Worm (Caenorhabditis elegans) whole organism, midembryonic: ENCODE data around the gene C50F7.3.

ENCODE experiments used
- T22C8.4 ChIP-seq: fragments of 200-800 bp; sonication (Bioruptor generic); IDR thresholded peaks from 2 replicates; pipeline ENCODE4 v1.3.6; 2022; ENCODE audit warnings: missing genetic modification characterization, missing compliant biosample characterization
- cog-1 ChIP-seq: sonication (generic microtip); optimal IDR thresholded peaks from 2 replicates; lab custom pipeline; 2016; ENCODE audit warnings: missing genetic modification characterization, missing compliant biosample characterization
- flt-1 ChIP-seq: fragments of 200-800 bp; sonication (Bioruptor generic); IDR thresholded peaks from 2 replicates; pipeline ENCODE4 v1.3.6; 2022; ENCODE audit warnings: missing genetic modification characterization, missing compliant biosample characterization
- klf-2 ChIP-seq: fragments of 200-800 bp; sonication (Bioruptor generic); conservative IDR thresholded peaks from 2 replicates; pipeline ENCODE4 v1.3.6; 2022; ENCODE audit warnings: missing genetic modification reagents, missing genetic modification characterization, missing compliant biosample characterization
- med-1 ChIP-seq: sonication (generic microtip); optimal IDR thresholded peaks from 2 replicates; lab custom pipeline; 2017; ENCODE audit warnings: missing genetic modification characterization, mild to moderate bottlenecking, missing compliant biosample characterization, antibody characterized with exemption, missing genetic modification reagents; ENCODE audit not compliant: insufficient read depth
- ref-1 ChIP-seq: fragments of 200-800 bp; sonication (Bioruptor generic); conservative IDR thresholded peaks from 2 replicates; pipeline ENCODE4 v1.3.6; 2022; ENCODE audit warnings: missing genetic modification reagents, missing genetic modification characterization, missing compliant biosample characterization
- tab-1 ChIP-seq: fragments of 200-800 bp; sonication (Bioruptor generic); IDR thresholded peaks from 2 replicates; pipeline ENCODE4 v1.3.6; 2022; ENCODE audit warnings: missing genetic modification characterization, missing compliant biosample characterization
- ztf-23 ChIP-seq: fragments of 200-800 bp; sonication (Bioruptor generic); IDR thresholded peaks from 2 replicates; pipeline ENCODE4 v1.3.6; 2022; ENCODE audit warnings: missing genetic modification reagents, missing genetic modification characterization, missing compliant biosample characterization
- ztf-29 ChIP-seq: fragments of 200-800 bp; sonication (Bioruptor generic); IDR thresholded peaks from 2 replicates; pipeline ENCODE4 v1.3.6; 2022; ENCODE audit warnings: missing genetic modification reagents, missing genetic modification characterization, missing compliant biosample characterization

The C50F7.3 gene

DNA sequence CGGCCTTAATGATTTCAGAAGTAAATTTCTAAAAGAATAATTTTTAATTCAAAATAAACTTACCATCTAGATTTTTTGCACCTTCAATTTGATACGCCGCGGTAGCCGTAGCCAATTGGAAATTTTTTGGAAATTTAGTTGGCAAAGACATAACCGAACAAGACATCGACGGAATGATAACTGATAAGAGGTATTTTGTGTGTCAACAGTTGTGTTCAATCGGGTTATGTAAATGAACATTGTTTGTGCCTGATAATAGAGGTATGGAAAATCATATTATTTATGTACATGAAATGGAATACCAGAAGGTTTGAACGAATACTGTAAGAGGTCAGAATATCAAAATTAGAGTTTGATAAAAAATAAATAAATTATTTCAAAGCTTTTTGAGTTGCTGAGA, 15.7 kb downstream of the C50F7.3 start, which contains the start of gene klo-1:
klo-1 (minus strand) TSS at position 388 of the 400 bp plus-strand sequence.
- TF ChIP-seq ref-1 (GFP tag; lab: Robert Waterston, UW) (no peak), cog-1 (no peak), ztf-23 (GFP tag; lab: Robert Waterston, UW) (no peak), ztf-29 (GFP tag; lab: Robert Waterston, UW) (no peak), klf-2 (no peak), T22C8.4 (GFP tag; lab: Robert Waterston, UW) (no peak), tab-1 (GFP tag; lab: Robert Waterston, UW) (no peak), med-1 (GFP tag; lab: Kevin White, UChicago) (no peak), flt-1 (GFP tag; lab: Robert Waterston, UW) (no peak)

DNA sequence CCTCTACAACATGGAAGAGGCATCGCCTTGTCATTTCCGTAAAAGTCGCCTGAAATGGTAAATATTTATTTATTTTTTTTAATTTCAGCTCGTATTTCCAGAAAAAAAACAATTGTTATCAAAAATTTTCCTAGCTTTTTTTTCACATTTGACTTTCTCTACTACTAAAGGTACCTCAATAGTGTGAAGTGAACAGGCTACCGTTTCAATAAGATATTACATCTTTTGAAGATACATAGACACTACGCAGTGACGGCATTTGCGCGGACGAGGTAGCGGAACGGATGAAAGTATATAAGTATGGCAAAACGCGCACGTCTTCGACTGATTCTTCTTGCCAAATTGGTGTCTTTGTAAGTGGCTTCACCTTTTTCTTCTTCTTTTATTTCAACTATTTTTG, 21.0 kb downstream of the C50F7.3 start, which contains the start of gene col-14:
col-14 (plus strand) TSS at position 301 of the 400 bp plus-strand sequence.
- no peak for TF ChIP-seq ztf-23 (GFP tag; lab: Robert Waterston, UW)
- no peak for TF ChIP-seq flt-1 (GFP tag; lab: Robert Waterston, UW)
- no peak for TF ChIP-seq klf-2
- TF ChIP-seq cog-1, result no peak
- TF ChIP-seq ztf-29 (GFP tag; lab: Robert Waterston, UW), result no peak
- no peak for TF ChIP-seq T22C8.4 (GFP tag; lab: Robert Waterston, UW)
- TF ChIP-seq tab-1 (GFP tag; lab: Robert Waterston, UW), result no peak
- no peak for TF ChIP-seq med-1 (GFP tag; lab: Kevin White, UChicago)
- TF ChIP-seq ref-1 (GFP tag; lab: Robert Waterston, UW), result no peak

DNA sequence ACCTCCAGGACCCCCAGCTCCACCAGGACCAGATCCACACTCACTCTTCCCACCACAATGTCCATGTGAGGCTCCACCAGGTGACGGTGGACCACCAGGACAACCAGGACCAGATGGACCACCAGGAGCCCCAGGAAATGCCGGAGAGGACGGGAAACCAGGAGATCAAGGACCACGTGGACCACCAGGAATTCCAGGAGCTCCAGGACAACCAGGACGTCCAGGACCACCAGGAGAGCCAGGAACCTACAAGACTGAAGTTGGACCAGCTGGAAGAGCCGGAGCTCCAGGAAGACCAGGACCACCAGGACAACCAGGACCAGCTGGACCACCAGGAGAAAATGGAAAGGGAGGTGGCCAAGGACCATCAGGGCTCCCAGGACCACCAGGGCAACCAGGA, 22.0 kb downstream of the C50F7.3 start:
- TF ChIP-seq med-1 (GFP tag; lab: Kevin White, UChicago) (no peak), T22C8.4 (GFP tag; lab: Robert Waterston, UW) (no peak), cog-1 (no peak), ref-1 (GFP tag; lab: Robert Waterston, UW) (no peak), klf-2 (no peak), flt-1 (GFP tag; lab: Robert Waterston, UW) (no peak), tab-1 (GFP tag; lab: Robert Waterston, UW) (no peak), ztf-29 (GFP tag; lab: Robert Waterston, UW) (no peak), ztf-23 (GFP tag; lab: Robert Waterston, UW) (no peak)

DNA sequence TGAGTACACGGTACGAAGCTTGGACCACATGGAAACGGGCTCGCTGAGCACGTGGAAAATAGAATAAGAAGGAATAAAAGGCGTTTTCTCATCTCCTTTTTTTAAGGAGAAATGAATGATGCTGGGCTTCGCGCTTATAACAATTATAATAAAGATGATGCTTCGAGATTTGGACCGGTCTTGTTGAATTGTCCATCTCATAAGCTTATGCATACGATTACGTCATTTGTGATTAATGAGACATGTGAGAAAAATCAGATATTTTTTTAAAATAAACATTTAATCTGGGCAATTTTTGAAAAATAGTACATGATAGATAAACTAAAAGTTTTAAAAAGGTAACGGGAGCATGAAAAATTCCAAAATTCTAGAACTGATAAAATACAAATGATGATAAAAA, 25.1 kb downstream of the C50F7.3 start, which contains the start of gene C46A5.4:
C46A5.4 (minus strand) TSS at position 101 of the 400 bp plus-strand sequence.
- TF ChIP-seq klf-2 (no peak), ref-1 (GFP tag; lab: Robert Waterston, UW) (no peak), cog-1 (no peak), flt-1 (GFP tag; lab: Robert Waterston, UW) (no peak), med-1 (GFP tag; lab: Kevin White, UChicago) (no peak), tab-1 (GFP tag; lab: Robert Waterston, UW) (no peak), ztf-29 (GFP tag; lab: Robert Waterston, UW) (no peak), ztf-23 (GFP tag; lab: Robert Waterston, UW) (no peak), T22C8.4 (GFP tag; lab: Robert Waterston, UW) (no peak)

DNA sequence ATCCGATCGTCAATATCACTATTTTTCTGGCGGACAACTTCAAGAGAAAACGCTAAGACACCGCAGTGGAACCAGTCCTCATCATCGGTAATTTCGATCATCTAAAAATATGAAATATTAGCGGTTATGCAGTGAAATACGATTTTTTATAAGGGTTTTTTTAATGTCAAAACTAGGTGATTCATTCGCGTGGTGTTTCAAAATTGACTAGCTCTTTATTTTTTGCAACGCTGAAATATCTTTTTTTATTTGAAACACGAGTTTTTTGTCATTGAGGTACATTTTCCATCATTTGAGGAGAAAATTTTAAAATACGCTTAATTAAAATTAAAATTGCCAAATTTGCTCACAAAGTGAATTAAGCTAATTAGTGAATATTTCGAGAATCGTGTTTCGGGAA, 27.4 kb downstream of the C50F7.3 start, which contains the start of gene dsb-3:
dsb-3 (minus strand) TSS at position 101 of the 400 bp plus-strand sequence.
- TF ChIP-seq flt-1 (GFP tag; lab: Robert Waterston, UW), result no peak
- no peak for TF ChIP-seq ztf-23 (GFP tag; lab: Robert Waterston, UW)
- no peak for TF ChIP-seq tab-1 (GFP tag; lab: Robert Waterston, UW)
- TF ChIP-seq med-1 (GFP tag; lab: Kevin White, UChicago), result no peak
- TF ChIP-seq T22C8.4 (GFP tag; lab: Robert Waterston, UW), result no peak
- TF ChIP-seq ztf-29 (GFP tag; lab: Robert Waterston, UW), result no peak
- no peak for TF ChIP-seq cog-1
- no peak for TF ChIP-seq klf-2
- TF ChIP-seq ref-1 (GFP tag; lab: Robert Waterston, UW), result no peak

DNA sequence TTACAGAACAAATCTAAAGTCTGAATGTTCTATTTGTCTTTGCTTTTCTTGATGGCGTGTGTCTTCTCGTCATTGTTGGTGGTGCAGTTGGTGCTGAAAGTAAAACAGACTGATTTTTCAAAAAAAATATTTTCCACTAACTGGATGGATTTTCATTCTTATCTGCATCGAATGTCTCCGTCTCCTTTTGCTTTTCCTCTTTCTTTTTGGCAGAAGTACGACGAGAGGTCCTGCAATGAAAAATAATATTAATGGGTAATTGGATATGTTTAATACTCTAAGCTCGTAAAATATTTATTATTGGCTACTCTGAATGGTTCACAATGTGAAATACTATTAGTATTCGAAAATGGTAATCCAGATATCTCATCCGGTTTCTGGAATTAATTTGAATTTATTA, 28.0 kb downstream of the C50F7.3 start, which contains the start of gene del-7:
del-7 (plus strand) TSS at position 301 of the 400 bp plus-strand sequence.
- TF ChIP-seq ztf-29 (GFP tag; lab: Robert Waterston, UW) (no peak), ref-1 (GFP tag; lab: Robert Waterston, UW) (no peak), med-1 (GFP tag; lab: Kevin White, UChicago) (no peak), cog-1 (no peak), tab-1 (GFP tag; lab: Robert Waterston, UW) (no peak), flt-1 (GFP tag; lab: Robert Waterston, UW) (no peak), ztf-23 (GFP tag; lab: Robert Waterston, UW) (no peak), T22C8.4 (GFP tag; lab: Robert Waterston, UW) (no peak), klf-2 (no peak)

DNA sequence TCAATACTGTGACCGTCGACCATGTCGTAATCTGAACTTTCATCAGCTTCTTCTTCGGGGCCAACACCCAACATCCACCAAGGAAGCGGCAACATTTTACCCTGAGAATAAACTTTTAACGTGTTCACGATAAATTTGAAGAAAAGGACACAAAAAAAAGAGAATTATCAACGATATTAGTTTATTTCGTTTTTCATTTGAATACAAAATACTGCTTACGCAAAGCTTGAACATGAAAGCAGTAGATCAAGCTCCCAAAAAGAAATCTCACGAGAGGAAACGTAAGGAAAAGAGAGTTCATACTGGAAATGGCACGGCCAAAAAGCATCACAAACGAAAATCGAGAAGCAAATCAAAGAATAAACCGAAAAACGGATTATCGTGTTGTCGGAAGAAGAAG, 31.6 kb downstream of the C50F7.3 start, which contains the start of the genes C46A5.6 and C46A5.1:
C46A5.6 (minus strand) TSS at position 101 of the 400 bp plus-strand sequence.
C46A5.1 (plus strand) TSS at position 184 of the 400 bp plus-strand sequence.
- no peak for TF ChIP-seq ztf-23 (GFP tag; lab: Robert Waterston, UW)
- no peak for TF ChIP-seq flt-1 (GFP tag; lab: Robert Waterston, UW)
- TF ChIP-seq ref-1 (GFP tag; lab: Robert Waterston, UW), result no peak
- no peak for TF ChIP-seq tab-1 (GFP tag; lab: Robert Waterston, UW)
- no peak for TF ChIP-seq cog-1
- TF ChIP-seq T22C8.4 (GFP tag; lab: Robert Waterston, UW), result no peak
- no peak for TF ChIP-seq klf-2
- TF ChIP-seq ztf-29 (GFP tag; lab: Robert Waterston, UW), result no peak
- TF ChIP-seq med-1 (GFP tag; lab: Kevin White, UChicago), result no peak

DNA sequence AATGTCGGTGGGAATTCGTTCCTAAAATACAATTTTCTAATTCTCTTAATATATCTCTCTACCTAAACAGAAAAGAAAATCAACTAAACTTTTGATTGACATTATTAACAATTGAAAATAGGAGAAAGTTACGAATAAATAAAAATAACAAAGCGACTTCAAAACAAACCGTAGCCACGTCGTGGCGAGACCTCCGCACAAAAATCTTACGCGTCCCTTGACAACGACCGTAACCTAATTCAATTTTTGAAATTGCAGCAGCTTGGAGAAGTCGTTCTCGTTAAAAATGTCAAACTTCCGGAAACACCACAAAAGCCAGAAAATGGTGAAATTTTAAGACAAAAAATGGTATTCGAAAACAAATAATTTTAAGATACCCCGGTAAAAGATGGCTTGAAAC, 32.2 kb downstream of the C50F7.3 start:
- TF ChIP-seq klf-2 (no peak), ztf-29 (GFP tag; lab: Robert Waterston, UW) (no peak), tab-1 (GFP tag; lab: Robert Waterston, UW) (no peak), flt-1 (GFP tag; lab: Robert Waterston, UW) (no peak)

DNA sequence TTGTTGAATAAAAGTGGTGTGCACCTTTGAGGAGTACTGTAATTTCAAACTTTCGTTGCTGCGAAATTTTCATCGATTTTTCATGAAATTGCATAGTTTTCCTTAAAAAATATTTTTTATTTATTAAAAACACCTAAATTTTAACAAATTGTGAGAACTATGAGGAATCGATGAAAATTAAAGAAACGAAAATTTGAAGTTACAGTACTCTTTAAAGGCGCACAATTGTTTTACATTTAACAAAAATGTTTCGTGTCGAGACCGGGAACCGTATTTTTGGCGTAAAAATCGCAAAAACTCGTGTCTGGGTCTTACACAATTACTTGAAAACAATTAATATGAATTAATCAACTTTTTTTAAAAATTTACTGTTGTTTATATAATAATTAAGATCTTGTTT, 38.0 kb downstream of the C50F7.3 start, which contains the start of gene rdl-1:
rdl-1 (minus strand) TSS at position 101 of the 400 bp plus-strand sequence.
- TF ChIP-seq tab-1 (GFP tag; lab: Robert Waterston, UW) (no peak), cog-1 (no peak), med-1 (GFP tag; lab: Kevin White, UChicago) (no peak)
